Comparison of ENCODE assay signal across 4 fruit fly cellular contexts in the genomic region with DNA sequence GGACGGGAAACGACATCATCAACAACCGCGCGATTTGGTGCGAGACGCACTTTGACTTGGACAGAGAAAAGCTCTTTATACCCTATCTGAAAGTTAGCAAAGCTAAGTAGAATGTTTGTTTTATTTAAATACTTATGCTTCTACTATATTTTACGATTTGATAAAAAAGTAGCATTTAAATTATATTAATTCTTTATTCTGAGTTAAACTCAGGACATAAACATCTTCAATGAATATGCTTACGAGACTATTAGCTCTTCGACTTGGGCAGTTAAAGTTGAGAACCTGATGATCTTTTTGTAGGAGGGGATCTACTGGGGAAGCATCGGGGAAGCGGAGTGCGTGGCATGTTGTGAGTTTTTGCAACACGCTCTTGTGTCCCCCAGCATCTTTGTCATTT.
TF ChIP-seq lines count a peak whose summit lies in the region.

No protein-coding gene starts in this region.

- no peak for TF ChIP-seq CTCF in whole organism, embryonic (GFP tag; optimal IDR thresholded peaks at IDR 0.05; lab: Kevin White, UChicago)

TF ChIP-seq in whole organism, embryonic, 481 proteins besides CTCF, POLR2A, EP300 and RAD21 (continues in another document):
- TF ChIP-seq Dll (GFP tag; IDR thresholded peaks at IDR 0.05; lab: Robert Waterston, UW; ENCODE audit: partially characterized antibody): no peak
- TF ChIP-seq tap (tag; optimal IDR thresholded peaks at IDR 0.05; lab: Kevin White, UChicago): no peak
- no peak for TF ChIP-seq Mes4 (GFP tag; optimal IDR thresholded peaks at IDR 0.05; lab: Kevin White, UChicago)
- TF ChIP-seq CG7271 (tag; optimal IDR thresholded peaks at IDR 0.05; lab: Kevin White, UChicago): no peak
- no peak for TF ChIP-seq grau (tag; optimal IDR thresholded peaks at IDR 0.05; lab: Kevin White, UChicago)
- TF ChIP-seq bsh (GFP tag; optimal IDR thresholded peaks at IDR 0.05; lab: Kevin White, UChicago): peak in 1 of 2 experiments; percentile 36
- TF ChIP-seq lbe (GFP tag; optimal IDR thresholded peaks at IDR 0.05; lab: Kevin White, UChicago): peak; percentile 45
- TF ChIP-seq Hey (tag; optimal IDR thresholded peaks at IDR 0.05; lab: Kevin White, UChicago): no peak
- TF ChIP-seq CG7357 (GFP tag; IDR thresholded peaks at IDR 0.05; lab: Robert Waterston, UW): no peak
- TF ChIP-seq Chrac-16 (GFP tag; optimal IDR thresholded peaks at IDR 0.05; lab: Kevin White, UChicago): no peak
- TF ChIP-seq CG17186 (GFP tag; optimal IDR thresholded peaks at IDR 0.05; lab: Kevin White, UChicago): no peak
- no peak for TF ChIP-seq Fer2 (tag; optimal IDR thresholded peaks at IDR 0.05; lab: Kevin White, UChicago)
- TF ChIP-seq CG10321 (GFP tag; IDR thresholded peaks at IDR 0.05; lab: Robert Waterston, UW): no peak
- TF ChIP-seq knrl (GFP tag; IDR thresholded peaks at IDR 0.05; lab: Robert Waterston, UW; ENCODE audit: partially characterized antibody): no peak
- TF ChIP-seq Asciz (GFP tag; optimal IDR thresholded peaks at IDR 0.05; lab: Kevin White, UChicago): no peak
- TF ChIP-seq Stat92E (GFP tag; optimal IDR thresholded peaks at IDR 0.05; lab: Kevin White, UChicago): no peak
- no peak for TF ChIP-seq hb (GFP tag; IDR thresholded peaks at IDR 0.05; lab: Robert Waterston, UW; ENCODE audit: partially characterized antibody)
- no peak for TF ChIP-seq CG17612 (GFP tag; IDR thresholded peaks at IDR 0.05; lab: Robert Waterston, UW)
- TF ChIP-seq ttk (GFP tag; IDR thresholded peaks at IDR 0.05; lab: Robert Waterston, UW): no peak
- no peak for TF ChIP-seq shn (GFP tag; optimal IDR thresholded peaks at IDR 0.05; lab: Kevin White, UChicago)
- no peak for TF ChIP-seq CG4617 (GFP tag; optimal IDR thresholded peaks at IDR 0.05; lab: Kevin White, UChicago; ENCODE audit: borderline replicate concordance)
- no peak for TF ChIP-seq Optix (GFP tag; IDR thresholded peaks at IDR 0.05; lab: Robert Waterston, UW)

TF ChIP-seq in whole organism, prepupa, 60 proteins besides CTCF, POLR2A, EP300 and RAD21 (continues in another document):
- TF ChIP-seq CG7368 (GFP tag; optimal IDR thresholded peaks at IDR 0.05; lab: Kevin White, UChicago): peak; percentile 48
- TF ChIP-seq ss (GFP tag; optimal IDR thresholded peaks at IDR 0.05; lab: Kevin White, UChicago): peak; percentile 42 to 64
- peak; percentile 67 for TF ChIP-seq Smox (GFP tag; optimal IDR thresholded peaks at IDR 0.05; lab: Kevin White, UChicago)
- TF ChIP-seq Hr4 (GFP tag; optimal IDR thresholded peaks at IDR 0.05; lab: Kevin White, UChicago): peak; percentile 53
- no peak for TF ChIP-seq CG11294 (GFP tag; IDR thresholded peaks at IDR 0.05; lab: Robert Waterston, UW)
- peak; percentile 86 for TF ChIP-seq CG10631 (GFP tag; optimal IDR thresholded peaks at IDR 0.05; lab: Kevin White, UChicago)
- peak; percentile 59 for TF ChIP-seq spab (GFP tag; optimal IDR thresholded peaks at IDR 0.05; lab: Kevin White, UChicago)
- peak; percentile 62 for TF ChIP-seq Sox14 (GFP tag; optimal IDR thresholded peaks at IDR 0.05; lab: Kevin White, UChicago)
- peak; percentile 37 for TF ChIP-seq Gug (GFP tag; IDR thresholded peaks at IDR 0.05; lab: Robert Waterston, UW)
- TF ChIP-seq Sox102F (GFP tag; optimal IDR thresholded peaks at IDR 0.05; lab: Kevin White, UChicago): peak; percentile 64
- TF ChIP-seq fd85E (GFP tag; optimal IDR thresholded peaks at IDR 0.05; lab: Kevin White, UChicago): no peak
- TF ChIP-seq Hr38 (GFP tag; optimal IDR thresholded peaks at IDR 0.05; lab: Kevin White, UChicago): no peak
- TF ChIP-seq net (GFP tag; optimal IDR thresholded peaks at IDR 0.05; lab: Kevin White, UChicago): peak; percentile 53
- no peak for TF ChIP-seq CG6854 (GFP tag; optimal IDR thresholded peaks at IDR 0.05; lab: Kevin White, UChicago)
- peak; percentile 76 for TF ChIP-seq Eip75B (GFP tag; optimal IDR thresholded peaks at IDR 0.05; lab: Kevin White, UChicago)
- TF ChIP-seq CG6163 (GFP tag; IDR thresholded peaks at IDR 0.05; lab: Robert Waterston, UW): peak; percentile 75
- TF ChIP-seq fd59A (GFP tag; optimal IDR thresholded peaks at IDR 0.05; lab: Kevin White, UChicago): peak; percentile 74
- TF ChIP-seq CG8319 (GFP tag; optimal IDR thresholded peaks at IDR 0.05; lab: Kevin White, UChicago): no peak
- peak; percentile 49 for TF ChIP-seq CG31627 (GFP tag; optimal IDR thresholded peaks at IDR 0.05; lab: Kevin White, UChicago)
- TF ChIP-seq CG6276 (GFP tag; optimal IDR thresholded peaks at IDR 0.05; lab: Kevin White, UChicago): peak; percentile 41
- peak; percentile 91 for TF ChIP-seq Ets96B (tag; optimal IDR thresholded peaks at IDR 0.05; lab: Kevin White, UChicago)
- peak; percentile 65 for TF ChIP-seq CG15336 (GFP tag; IDR thresholded peaks at IDR 0.05; lab: Robert Waterston, UW)

TF ChIP-seq in whole organism, pupa, 21 proteins besides CTCF, POLR2A, EP300 and RAD21:
- TF ChIP-seq CG13204 (GFP tag; optimal IDR thresholded peaks at IDR 0.05; lab: Kevin White, UChicago) (no peak), CG14655 (GFP tag; optimal IDR thresholded peaks at IDR 0.05; lab: Kevin White, UChicago) (peak; percentile 77), D1 (tag; optimal IDR thresholded peaks at IDR 0.05; lab: Kevin White, UChicago) (peak; percentile 74), CG4496 (GFP tag; IDR thresholded peaks at IDR 0.05; lab: Robert Waterston, UW) (peak; percentile 43; the same call in 1 of the 3 replicates), rn (GFP tag; IDR thresholded peaks at IDR 0.05; lab: Robert Waterston, UW) (peak; percentile 63), CG32121 (GFP tag; IDR thresholded peaks at IDR 0.05; lab: Robert Waterston, UW) (peak; percentile 43; the same call in 1 of the 2 replicates), Ets98B (GFP tag; IDR thresholded peaks at IDR 0.05; lab: Robert Waterston, UW) (peak; percentile 49; the same call in 1 of the 2 replicates), CG10348 (GFP tag; IDR thresholded peaks at IDR 0.05; lab: Robert Waterston, UW) (no peak), CG8159 (tag; optimal IDR thresholded peaks at IDR 0.05; lab: Kevin White, UChicago) (peak; percentile 89), CG8301 (tag; optimal IDR thresholded peaks at IDR 0.05; lab: Kevin White, UChicago) (peak; percentile 71), fd96Ca (GFP tag; IDR thresholded peaks at IDR 0.05; lab: Robert Waterston, UW) (no peak), CG34367 (tag; optimal IDR thresholded peaks at IDR 0.05; lab: Kevin White, UChicago) (peak; percentile 84), Pif1B (GFP tag; optimal IDR thresholded peaks at IDR 0.05; lab: Kevin White, UChicago) (peak; percentile 60), CG17806 (tag; optimal IDR thresholded peaks at IDR 0.05; lab: Kevin White, UChicago) (peak; percentile 89), CG15710 (tag; optimal IDR thresholded peaks at IDR 0.05; lab: Kevin White, UChicago) (peak; percentile 85), gl (tag; optimal IDR thresholded peaks at IDR 0.05; lab: Kevin White, UChicago) (peak; percentile 51), CG12605 (GFP tag; IDR thresholded peaks at IDR 0.05; lab: Robert Waterston, UW) (peak; percentile 66), EcR (GFP tag; optimal IDR thresholded peaks at IDR 0.05; lab: Kevin White, UChicago) (no peak), Pif1A (GFP tag; optimal IDR thresholded peaks at IDR 0.05; lab: Kevin White, UChicago) (peak; percentile 42), Snoo (tag; optimal IDR thresholded peaks at IDR 0.05; lab: Kevin White, UChicago) (peak; percentile 56), CG9948 (tag; optimal IDR thresholded peaks at IDR 0.05; lab: Kevin White, UChicago) (peak; percentile 87)

TF ChIP-seq in whole organism, wandering third instar larva, 38 proteins besides CTCF, POLR2A, EP300 and RAD21 (continues in another document):
- peak; percentile 72 for TF ChIP-seq fru (GFP tag; optimal IDR thresholded peaks at IDR 0.05; lab: Kevin White, UChicago)
- TF ChIP-seq Jra (GFP tag; optimal IDR thresholded peaks at IDR 0.05; lab: Kevin White, UChicago): no peak
- no peak for TF ChIP-seq Dif (GFP tag; optimal IDR thresholded peaks at IDR 0.05; lab: Kevin White, UChicago; ENCODE audit: partially characterized antibody)
- peak; percentile 24 for TF ChIP-seq CrebA (GFP tag; optimal IDR thresholded peaks at IDR 0.05; lab: Kevin White, UChicago; ENCODE audit: borderline replicate concordance)
- peak; percentile 22 for TF ChIP-seq Sp1 (GFP tag; optimal IDR thresholded peaks at IDR 0.05; lab: Kevin White, UChicago)
- TF ChIP-seq Abd-B (GFP tag; optimal IDR thresholded peaks at IDR 0.05; lab: Kevin White, UChicago): no peak
- no peak for TF ChIP-seq CG9705 (GFP tag; optimal IDR thresholded peaks at IDR 0.05; lab: Kevin White, UChicago)
- peak; percentile 16 for TF ChIP-seq dmrt93B (GFP tag; optimal IDR thresholded peaks at IDR 0.05; lab: Kevin White, UChicago)
- peak; percentile 67 for TF ChIP-seq woc (GFP tag; optimal IDR thresholded peaks at IDR 0.05; lab: Kevin White, UChicago)
- peak; percentile 13 for TF ChIP-seq br (GFP tag; optimal IDR thresholded peaks at IDR 0.05; lab: Kevin White, UChicago)
- TF ChIP-seq sage (GFP tag; optimal IDR thresholded peaks at IDR 0.05; lab: Kevin White, UChicago): no peak
- no peak for TF ChIP-seq Dfd (GFP tag; optimal IDR thresholded peaks at IDR 0.05; lab: Kevin White, UChicago)
- peak; percentile 51 for TF ChIP-seq rgr (GFP tag; optimal IDR thresholded peaks at IDR 0.05; lab: Kevin White, UChicago)
- peak in 1 of 2 experiments; percentile 68 for TF ChIP-seq foxo (GFP tag; optimal IDR thresholded peaks at IDR 0.05; lab: Kevin White, UChicago)
- peak; percentile 70 for TF ChIP-seq h (GFP tag; optimal IDR thresholded peaks at IDR 0.05; lab: Kevin White, UChicago)
- no peak for TF ChIP-seq Hr78 (GFP tag; optimal IDR thresholded peaks at IDR 0.05; lab: Kevin White, UChicago)
- TF ChIP-seq Hnf4 (GFP tag; optimal IDR thresholded peaks at IDR 0.05; lab: Kevin White, UChicago): peak; percentile 31
- no peak for TF ChIP-seq jim (GFP tag; optimal IDR thresholded peaks at IDR 0.05; lab: Kevin White, UChicago)
- no peak for TF ChIP-seq dsf (GFP tag; optimal IDR thresholded peaks at IDR 0.05; lab: Kevin White, UChicago; ENCODE audit: borderline replicate concordance)
- no peak for TF ChIP-seq N (GFP tag; optimal IDR thresholded peaks at IDR 0.05; lab: Kevin White, UChicago)
- peak; percentile 58 for TF ChIP-seq psq (GFP tag; optimal IDR thresholded peaks at IDR 0.05; lab: Kevin White, UChicago)
- TF ChIP-seq Myc (optimal IDR thresholded peaks at IDR 0.05; lab: Kevin White, UChicago): no peak
- no peak for TF ChIP-seq Rel (GFP tag; optimal IDR thresholded peaks at IDR 0.05; lab: Kevin White, UChicago)
- TF ChIP-seq Rel (tag; optimal IDR thresholded peaks at IDR 0.05; lab: Kevin White, UChicago): no peak
- no peak for TF ChIP-seq tai (GFP tag; optimal IDR thresholded peaks at IDR 0.05; lab: Kevin White, UChicago)
- TF ChIP-seq HLH106 (tag; optimal IDR thresholded peaks at IDR 0.05; lab: Kevin White, UChicago): peak; percentile 42
- TF ChIP-seq sv (GFP tag; optimal IDR thresholded peaks at IDR 0.05; lab: Kevin White, UChicago): no peak
- TF ChIP-seq dl (GFP tag; optimal IDR thresholded peaks at IDR 0.05; lab: Kevin White, UChicago; ENCODE audit: insufficient read depth in 1 of 2, partially characterized antibody in 2 of 2): no peak
- no peak for TF ChIP-seq pan (optimal IDR thresholded peaks at IDR 0.05; lab: Kevin White, UChicago)
- TF ChIP-seq Mio (GFP tag; optimal IDR thresholded peaks at IDR 0.05; lab: Kevin White, UChicago): no peak
